Fruit fly (Drosophila melanogaster): ENCODE measurements around the gene trh.

The trh gene

DNA sequence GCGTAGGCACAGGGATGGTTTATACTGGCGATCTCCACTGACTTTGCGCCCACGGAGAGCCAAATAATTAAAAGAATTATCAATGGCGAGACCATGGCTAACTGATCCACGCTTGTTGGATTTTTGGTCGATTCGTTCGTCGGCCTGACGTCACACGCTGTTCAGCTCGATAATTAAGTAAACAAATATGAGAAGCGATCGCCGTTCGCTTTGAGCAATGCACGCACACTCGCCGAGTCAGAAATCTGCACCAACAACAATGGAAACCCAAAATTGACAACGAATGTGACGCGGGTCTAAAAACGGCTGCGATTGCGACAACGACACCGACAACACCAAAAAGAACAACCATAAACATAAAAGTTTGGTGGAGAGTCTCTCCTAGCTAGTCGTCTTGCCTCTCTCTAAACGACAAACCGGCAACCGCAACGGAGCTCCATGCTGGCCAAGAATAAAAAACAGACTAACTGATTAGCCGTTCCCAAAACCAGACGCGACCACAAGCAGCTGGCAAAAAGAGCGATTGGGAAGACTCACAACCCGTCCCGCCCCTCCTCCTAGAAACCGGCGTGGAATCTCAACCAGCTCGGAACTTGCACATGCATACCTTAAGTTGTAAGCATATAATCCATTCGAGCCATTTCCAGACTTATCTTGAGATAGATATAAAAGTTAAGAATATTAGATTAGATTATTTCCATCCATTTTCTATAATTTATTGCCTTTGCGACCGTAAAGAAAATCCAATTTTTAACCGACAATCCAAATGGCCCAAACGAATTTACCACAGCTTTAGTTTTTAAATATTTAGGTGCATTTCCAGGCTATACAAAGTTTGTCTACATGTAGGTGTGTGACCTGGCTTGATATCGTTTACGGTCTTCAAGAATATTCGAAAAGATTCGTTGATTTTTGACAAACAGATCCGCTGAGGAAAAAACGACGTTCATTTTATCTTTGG is 60.3 kb downstream of the trh start, which contains the start of gene mthl9 (continued):
- TF ChIP-seq da (GFP tag; optimal IDR thresholded peaks at IDR 0.05), result no peak
- TF ChIP-seq Lhr (GFP tag; optimal IDR thresholded peaks at IDR 0.05), result no peak
- TF ChIP-seq wdn (GFP tag; IDR thresholded peaks at IDR 0.05), result no peak
- TF ChIP-seq sc (optimal IDR thresholded peaks at IDR 0.05), result no peak
- TF ChIP-seq sc (GFP tag; optimal IDR thresholded peaks at IDR 0.05), result no peak
- no peak for TF ChIP-seq Xbp1 (GFP tag; optimal IDR thresholded peaks at IDR 0.05)
- TF ChIP-seq knrl (GFP tag; IDR thresholded peaks at IDR 0.05; ENCODE audit: partially characterized antibody), result no peak
- TF ChIP-seq Jarid2 (GFP tag; optimal IDR thresholded peaks at IDR 0.05), result peak; percentile 60
- no peak for TF ChIP-seq Opbp (GFP tag; IDR thresholded peaks at IDR 0.05; ENCODE audit: partially characterized antibody)
- TF ChIP-seq CG8290 (GFP tag; optimal IDR thresholded peaks at IDR 0.05), result no peak
- peak in 1 of 2 experiments; percentile 8 for TF ChIP-seq CG8290 (tag; optimal IDR thresholded peaks at IDR 0.05)
- no peak for TF ChIP-seq kah (GFP tag; optimal IDR thresholded peaks at IDR 0.05)
- no peak for TF ChIP-seq fu2 (GFP tag; optimal IDR thresholded peaks at IDR 0.05)
- TF ChIP-seq Chrac-16 (GFP tag; optimal IDR thresholded peaks at IDR 0.05), result no peak
- TF ChIP-seq chinmo (GFP tag; IDR thresholded peaks at IDR 0.05; ENCODE audit: partially characterized antibody), result peak; percentile 99
- TF ChIP-seq HLHmδ (GFP tag; optimal IDR thresholded peaks at IDR 0.05), result no peak
- TF ChIP-seq CG4854 (GFP tag; optimal IDR thresholded peaks at IDR 0.05), result no peak
- peak; percentile 11 for TF ChIP-seq tap (tag; optimal IDR thresholded peaks at IDR 0.05)
- TF ChIP-seq CG12155 (GFP tag; optimal IDR thresholded peaks at IDR 0.05), result peak; percentile 53
- TF ChIP-seq Six4 (GFP tag; optimal IDR thresholded peaks at IDR 0.05), result no peak
- TF ChIP-seq CG6254 (GFP tag; optimal IDR thresholded peaks at IDR 0.05), result no peak
- TF ChIP-seq CG10147 (GFP tag; optimal IDR thresholded peaks at IDR 0.05), result peak; percentile 27
- peak; percentile 91 for TF ChIP-seq sd (tag; optimal IDR thresholded peaks at IDR 0.05)
- no peak for TF ChIP-seq CG9876 (GFP tag; optimal IDR thresholded peaks at IDR 0.05)
- no peak for TF ChIP-seq pfk (GFP tag; optimal IDR thresholded peaks at IDR 0.05)
- TF ChIP-seq Deaf1 (tag; optimal IDR thresholded peaks at IDR 0.05), result peak; percentile 53
- TF ChIP-seq chn (GFP tag; optimal IDR thresholded peaks at IDR 0.05), result no peak
- no peak for TF ChIP-seq CG3847 (GFP tag; IDR thresholded peaks at IDR 0.05)
- no peak for TF ChIP-seq ems (GFP tag; optimal IDR thresholded peaks at IDR 0.05)
- TF ChIP-seq ken (GFP tag; IDR thresholded peaks at IDR 0.05), result 0 out of 3 replicates have a peak, but pooled peaks have one; percentile 25
- TF ChIP-seq Rx (GFP tag; IDR thresholded peaks at IDR 0.05), result no peak
- no peak for TF ChIP-seq CG30403 (GFP tag; optimal IDR thresholded peaks at IDR 0.05)
- TF ChIP-seq CkIIα-i1 (GFP tag; IDR thresholded peaks at IDR 0.05), result no peak
- no peak for TF ChIP-seq toy (GFP tag; IDR thresholded peaks at IDR 0.05)
- TF ChIP-seq GATAe (GFP tag; conservative IDR thresholded peaks at IDR 0.05), result peak; percentile 24; the same call in 1 of the 2 replicates
- TF ChIP-seq lbe (GFP tag; optimal IDR thresholded peaks at IDR 0.05), result peak; percentile 29
- TF ChIP-seq Atf-2 (GFP tag; optimal IDR thresholded peaks at IDR 0.05), result no peak
- no peak for TF ChIP-seq CG7556 (GFP tag; optimal IDR thresholded peaks at IDR 0.05)
- TF ChIP-seq Hr3 (GFP tag; optimal IDR thresholded peaks at IDR 0.05), result no peak
- no peak for TF ChIP-seq CG1647 (GFP tag; optimal IDR thresholded peaks at IDR 0.05)
- TF ChIP-seq schlank (tag; optimal IDR thresholded peaks at IDR 0.05), result no peak
- TF ChIP-seq bsh (GFP tag; optimal IDR thresholded peaks at IDR 0.05), result no peak
- no peak for TF ChIP-seq CG42726 (GFP tag; IDR thresholded peaks at IDR 0.05; ENCODE audit: partially characterized antibody)
- no peak for TF ChIP-seq Xrp1 (GFP tag; IDR thresholded peaks at IDR 0.05)
- peak; percentile 56 for TF ChIP-seq vvl (GFP tag; IDR thresholded peaks at IDR 0.05)
- TF ChIP-seq Oli (tag; optimal IDR thresholded peaks at IDR 0.05), result no peak
- no peak for TF ChIP-seq CG4617 (GFP tag; optimal IDR thresholded peaks at IDR 0.05; ENCODE audit: borderline replicate concordance)
- no peak for TF ChIP-seq CG18011 (GFP tag; optimal IDR thresholded peaks at IDR 0.05)
- TF ChIP-seq CG10267 (tag; optimal IDR thresholded peaks at IDR 0.05), result no peak
